Fruit fly (Drosophila melanogaster): ENCODE data around the gene Ugt37A1.

The Ugt37A1 gene

DNA sequence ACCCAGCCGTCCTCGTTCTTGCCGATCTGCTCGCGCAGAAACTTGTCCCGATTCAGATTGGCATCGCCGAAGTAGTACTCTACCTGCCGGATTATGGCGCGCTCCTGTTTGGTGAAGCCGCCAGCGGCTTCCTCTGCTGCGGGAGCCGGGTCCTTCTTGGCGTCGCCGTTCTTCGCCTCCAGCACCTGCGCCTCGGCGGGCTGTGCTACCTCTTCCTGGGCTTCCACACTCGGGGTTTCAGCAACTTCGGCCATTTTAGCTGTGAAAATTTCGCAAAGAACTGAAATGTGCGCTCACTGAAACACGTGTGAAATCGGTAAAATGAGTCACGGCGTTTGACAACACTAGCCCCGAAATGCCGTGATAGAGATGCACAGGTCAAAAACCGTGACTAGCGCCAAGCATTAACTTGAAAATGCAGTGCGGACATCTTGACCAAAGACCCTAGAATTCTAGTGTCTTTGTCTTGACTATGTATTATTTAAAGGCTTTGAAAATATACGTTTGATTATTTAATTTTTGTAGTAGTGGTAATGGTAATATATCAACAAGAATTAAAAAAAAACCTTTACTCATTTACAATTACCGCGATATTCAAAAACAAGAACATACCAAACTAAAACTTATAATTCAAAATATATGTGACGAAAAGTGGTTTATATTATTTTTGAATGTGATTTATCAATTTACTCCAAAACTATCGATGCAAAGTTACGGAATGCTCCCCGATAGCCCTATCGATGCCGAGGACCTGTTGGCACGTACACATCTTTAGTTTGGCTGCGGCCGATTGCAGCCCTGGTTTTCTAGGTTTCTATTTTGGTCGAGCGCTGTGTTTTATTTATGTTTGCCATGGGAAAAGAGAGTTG lies 24.0 kb downstream of the Ugt37A1 start, which contains the start of the genes La and RtGEF (continued):
- TF ChIP-seq Chrac-16 (GFP tag; optimal IDR thresholded peaks at IDR 0.05) = peak; percentile 37
- TF ChIP-seq nmo (GFP tag; optimal IDR thresholded peaks at IDR 0.05) = peak; percentile 73
- no peak for TF ChIP-seq HHEX (GFP tag; optimal IDR thresholded peaks at IDR 0.05)
- no peak for TF ChIP-seq CG12769 (tag; optimal IDR thresholded peaks at IDR 0.05)
- TF ChIP-seq CG14965 (GFP tag; optimal IDR thresholded peaks at IDR 0.05; ENCODE audit: borderline replicate concordance) = no peak
- no peak for TF ChIP-seq seq (GFP tag; IDR thresholded peaks at IDR 0.05)
- 0 out of 3 replicates have a peak, but pooled peaks have one; percentile 23 for TF ChIP-seq CG11093 (GFP tag; IDR thresholded peaks at IDR 0.05)
- peak; percentile 11; the same call in 1 of the 2 replicates for TF ChIP-seq H2.0 (GFP tag; IDR thresholded peaks at IDR 0.05)
- peak; percentile 69 for TF ChIP-seq Rfx (GFP tag; IDR thresholded peaks at IDR 0.05)
- peak; percentile 38 for TF ChIP-seq dmrt11E (tag; optimal IDR thresholded peaks at IDR 0.05)
- no peak for TF ChIP-seq ro (GFP tag; IDR thresholded peaks at IDR 0.05)
- TF ChIP-seq aop (GFP tag; IDR thresholded peaks at IDR 0.05) = 0 out of 2 replicates have a peak, but pooled peaks have one; percentile 17
- peak; percentile 32 for TF ChIP-seq chn (GFP tag; optimal IDR thresholded peaks at IDR 0.05)
- peak; percentile 57 for TF ChIP-seq sug (tag; optimal IDR thresholded peaks at IDR 0.05)
- TF ChIP-seq trem (tag; optimal IDR thresholded peaks at IDR 0.05) = no peak
- no peak for TF ChIP-seq CG18764 (GFP tag; optimal IDR thresholded peaks at IDR 0.05)
- peak; percentile 42 for TF ChIP-seq Lhr (GFP tag; optimal IDR thresholded peaks at IDR 0.05)
- TF ChIP-seq h (optimal IDR thresholded peaks at IDR 0.05) = no peak
- no peak for TF ChIP-seq danr (GFP tag; IDR thresholded peaks at IDR 0.05)
- TF ChIP-seq pros (GFP tag; optimal IDR thresholded peaks at IDR 0.05) = no peak
- peak; percentile 14 for TF ChIP-seq NK7.1 (GFP tag; optimal IDR thresholded peaks at IDR 0.05)
- no peak for TF ChIP-seq schlank (tag; optimal IDR thresholded peaks at IDR 0.05)
- no peak for TF ChIP-seq dimm (GFP tag; IDR thresholded peaks at IDR 0.05)
- TF ChIP-seq pb (GFP tag; optimal IDR thresholded peaks at IDR 0.05) = no peak
- peak; percentile 62 for TF ChIP-seq shn (GFP tag; optimal IDR thresholded peaks at IDR 0.05)
- peak; percentile 23 for TF ChIP-seq bab2 (GFP tag; optimal IDR thresholded peaks at IDR 0.05)
- peak; percentile 43 for TF ChIP-seq trh (GFP tag; optimal IDR thresholded peaks at IDR 0.05)
- TF ChIP-seq tup (GFP tag; optimal IDR thresholded peaks at IDR 0.05) = no peak
- no peak for TF ChIP-seq esg (GFP tag; conservative IDR thresholded peaks at IDR 0.05)
- no peak for TF ChIP-seq zf30C (GFP tag; optimal IDR thresholded peaks at IDR 0.05)
- TF ChIP-seq ATbp (GFP tag; optimal IDR thresholded peaks at IDR 0.05) = no peak
- TF ChIP-seq CG16815 (GFP tag; optimal IDR thresholded peaks at IDR 0.05) = peak; percentile 42
- no peak for TF ChIP-seq Awh (GFP tag; IDR thresholded peaks at IDR 0.05)
- no peak for TF ChIP-seq CG3281 (GFP tag; optimal IDR thresholded peaks at IDR 0.05)
- peak; percentile 38 for TF ChIP-seq CG18599 (GFP tag; optimal IDR thresholded peaks at IDR 0.05)
- TF ChIP-seq CG13624 (GFP tag; optimal IDR thresholded peaks at IDR 0.05) = peak; percentile 54
- TF ChIP-seq ewg (GFP tag; optimal IDR thresholded peaks at IDR 0.05) = no peak
- no peak for TF ChIP-seq Nf-YB (GFP tag; optimal IDR thresholded peaks at IDR 0.05)
- 0 out of 2 replicates have a peak, but pooled peaks have one; percentile 10 for TF ChIP-seq onecut (GFP tag; IDR thresholded peaks at IDR 0.05)
- peak; percentile 51 for TF ChIP-seq kni (GFP tag; optimal IDR thresholded peaks at IDR 0.05)
- peak; percentile 35 for TF ChIP-seq HmgZ (tag; optimal IDR thresholded peaks at IDR 0.05)
- TF ChIP-seq stwl (tag; optimal IDR thresholded peaks at IDR 0.05) = peak; percentile 20
- peak; percentile 47 for TF ChIP-seq CG1602 (GFP tag; optimal IDR thresholded peaks at IDR 0.05)
- TF ChIP-seq CG8089 (GFP tag; optimal IDR thresholded peaks at IDR 0.05) = peak; percentile 22
- TF ChIP-seq fd3F (GFP tag; optimal IDR thresholded peaks at IDR 0.05) = no peak
- no peak for TF ChIP-seq CG17328 (GFP tag; IDR thresholded peaks at IDR 0.05)
- TF ChIP-seq crp (GFP tag; optimal IDR thresholded peaks at IDR 0.05) = peak in 1 of 2 experiments; percentile 54
- TF ChIP-seq ken (GFP tag; IDR thresholded peaks at IDR 0.05) = peak; percentile 47; the same call in 2 of the 3 replicates
- peak; percentile 98 for TF ChIP-seq CG42726 (GFP tag; IDR thresholded peaks at IDR 0.05; ENCODE audit: partially characterized antibody)

Measured in whole organism, embryonic.